Fruit fly (Drosophila melanogaster) whole organism, embryonic: ENCODE measurements around the gene baf.

Experiments
- Bgb ChIP-seq: fragments of 200-800 bp; sonication (Bioruptor generic); IDR thresholded peaks from 2 replicates; pipeline ENCODE4 v1.3.6; 2022; ENCODE audit warnings: missing biosample characterization, missing genetic modification characterization; ENCODE audit not compliant: partially characterized antibody
- Blimp-1 ChIP-seq: fragments of 200-800 bp; sonication (Bioruptor generic); optimal IDR thresholded peaks from 3 replicates; lab custom pipeline; 2018; ENCODE audit warnings: missing biosample characterization, missing genetic modification characterization, mild to moderate bottlenecking, moderate library complexity, missing genetic modification reagents
- Bteb2 ChIP-seq: fragments of 200-800 bp; sonication (Bioruptor generic); optimal IDR thresholded peaks from 2 replicates; lab custom pipeline; 2016; ENCODE audit warnings: missing biosample characterization, missing genetic modification characterization
- CG11695 ChIP-seq: fragments of 200-800 bp; sonication (Bioruptor generic); IDR thresholded peaks from 3 replicates; pipeline ENCODE4 v1.3.6; 2022; ENCODE audit warnings: missing biosample characterization, missing genetic modification characterization
- CG12219 ChIP-seq: fragments of 200-800 bp; sonication (Bioruptor generic); optimal IDR thresholded peaks from 3 replicates; lab custom pipeline; 2018; ENCODE audit warnings: missing biosample characterization, mild to moderate bottlenecking, missing genetic modification characterization
- CG13296 ChIP-seq: fragments of 200-800 bp; sonication (Bioruptor generic); optimal IDR thresholded peaks from 3 replicates; lab custom pipeline; 2018; ENCODE audit warnings: missing biosample characterization, mild to moderate bottlenecking, missing genetic modification characterization
- CG13624 ChIP-seq: fragments of 200-800 bp; sonication (Bioruptor generic); optimal IDR thresholded peaks from 2 replicates; lab custom pipeline; 2016; ENCODE audit warnings: missing biosample characterization, missing genetic modification characterization
- CG14441 ChIP-seq: fragments of 200-800 bp; sonication (Bioruptor generic); IDR thresholded peaks from 2 replicates; pipeline ENCODE4 v1.3.6; 2022; ENCODE audit warnings: missing biosample characterization, missing genetic modification characterization
- CG14965 ChIP-seq: fragments of 200-800 bp; sonication (Bioruptor generic); optimal IDR thresholded peaks from 2 replicates; lab custom pipeline; 2016; ENCODE audit warnings: missing biosample characterization, missing genetic modification characterization, borderline replicate concordance
- CG15479 ChIP-seq: fragments of 200-800 bp; sonication (Bioruptor generic); optimal IDR thresholded peaks from 3 replicates; lab custom pipeline; 2019; ENCODE audit warnings: missing biosample characterization, mild to moderate bottlenecking, missing genetic modification characterization, moderate library complexity
- CG16813 ChIP-seq: fragments of 200-800 bp; sonication (Bioruptor generic); IDR thresholded peaks from 3 replicates; pipeline ENCODE4 v1.3.6; 2022; ENCODE audit warnings: missing biosample characterization, missing genetic modification characterization; ENCODE audit not compliant: partially characterized antibody
- CG2120 ChIP-seq: fragments of 200-800 bp; sonication (Bioruptor generic); optimal IDR thresholded peaks from 3 replicates; lab custom pipeline; 2016; ENCODE audit warnings: missing biosample characterization, missing genetic modification characterization
- CG2712 ChIP-seq: fragments of 200-800 bp; optimal IDR thresholded peaks from 3 replicates; lab custom pipeline; 2019; ENCODE audit warnings: missing biosample characterization, mild to moderate bottlenecking, missing genetic modification characterization, moderate library complexity
- CG30403 ChIP-seq: fragments of 200-800 bp; sonication (Bioruptor generic); optimal IDR thresholded peaks from 3 replicates; lab custom pipeline; 2016; ENCODE audit warnings: missing biosample characterization, missing genetic modification characterization
- CG32772 ChIP-seq: fragments of 200-800 bp; sonication (Bioruptor generic); IDR thresholded peaks from 2 replicates; pipeline ENCODE4 v1.3.6; 2022; ENCODE audit warnings: missing biosample characterization, missing genetic modification characterization
- CG7556 ChIP-seq: fragments of 200-800 bp; sonication (Bioruptor generic); optimal IDR thresholded peaks from 2 replicates; lab custom pipeline; 2017; ENCODE audit warnings: missing biosample characterization, mild to moderate bottlenecking, missing genetic modification characterization
- CG7786 ChIP-seq: fragments of 200-800 bp; sonication (Bioruptor generic); optimal IDR thresholded peaks from 2 replicates; lab custom pipeline; 2016; ENCODE audit warnings: missing biosample characterization, missing genetic modification characterization
- CG8281 ChIP-seq: fragments of 200-800 bp; sonication (Bioruptor generic); optimal IDR thresholded peaks from 2 replicates; lab custom pipeline; 2018; ENCODE audit warnings: missing biosample characterization, mild to moderate bottlenecking, missing genetic modification characterization, moderate library complexity
- CG8924 ChIP-seq: fragments of 200-800 bp; optimal IDR thresholded peaks from 3 replicates; lab custom pipeline; 2019; ENCODE audit warnings: missing biosample characterization, mild to moderate bottlenecking, missing genetic modification characterization, moderate library complexity
- CG9437 ChIP-seq: fragments of 200-800 bp; sonication (Bioruptor generic); optimal IDR thresholded peaks from 2 replicates; lab custom pipeline; 2018; ENCODE audit warnings: missing biosample characterization, mild to moderate bottlenecking, missing genetic modification characterization
- CHES-1-like ChIP-seq: fragments of 200-800 bp; sonication (Bioruptor generic); optimal IDR thresholded peaks from 2 replicates; lab custom pipeline; 2016; ENCODE audit warnings: missing biosample characterization, missing genetic modification characterization
- D19B ChIP-seq: fragments of 200-800 bp; sonication (Bioruptor generic); optimal IDR thresholded peaks from 2 replicates; lab custom pipeline; 2017; ENCODE audit warnings: missing biosample characterization, mild to moderate bottlenecking, missing genetic modification characterization
- Dbx ChIP-seq: fragments of 200-800 bp; sonication (Bioruptor generic); IDR thresholded peaks from 3 replicates; pipeline ENCODE4 v1.3.6; 2022; ENCODE audit warnings: missing biosample characterization, missing genetic modification characterization
- Ets65A ChIP-seq: fragments of 200-800 bp; sonication (Bioruptor generic); peaks from one replicate; lab custom pipeline; 2016; ENCODE audit warnings: missing biosample characterization, missing genetic modification characterization
- Hsf ChIP-seq: fragments of 200-800 bp; sonication (Bioruptor generic); optimal IDR thresholded peaks from 3 replicates; lab custom pipeline; 2016; ENCODE audit warnings: missing biosample characterization, missing genetic modification characterization
- Max ChIP-seq: fragments of 200-800 bp; sonication (Bioruptor generic); optimal IDR thresholded peaks from 2 replicates; lab custom pipeline; 2016; ENCODE audit warnings: missing biosample characterization, mild to moderate bottlenecking, missing genetic modification characterization
- Pdp1 ChIP-seq, 2 experiments: fragments of 200-800 bp; sonication (Bioruptor generic); optimal IDR thresholded peaks; 3 replicates each; lab custom pipeline; 2016; ENCODE audit warnings: missing biosample characterization in 2 of 2, missing genetic modification characterization in 2 of 2, mild to moderate bottlenecking in 1 of 2, moderate library complexity in 1 of 2
- Six4 ChIP-seq: fragments of 200-800 bp; sonication (Bioruptor generic); optimal IDR thresholded peaks from 2 replicates; lab custom pipeline; 2016; ENCODE audit warnings: missing biosample characterization, missing genetic modification characterization
- TFAM ChIP-seq: fragments of 200-800 bp; sonication (Bioruptor generic); optimal IDR thresholded peaks from 2 replicates; lab custom pipeline; 2017; ENCODE audit warnings: missing biosample characterization, missing genetic modification characterization, inconsistent platforms
- ara ChIP-seq: fragments of 200-800 bp; sonication (Bioruptor generic); IDR thresholded peaks from 2 replicates; pipeline ENCODE4 v1.3.6; 2022; ENCODE audit warnings: missing biosample characterization, missing genetic modification characterization
- bab2 ChIP-seq: fragments of 200-800 bp; sonication (Bioruptor generic); optimal IDR thresholded peaks from 2 replicates; lab custom pipeline; 2016; ENCODE audit warnings: missing biosample characterization, missing genetic modification characterization
- cg ChIP-seq: fragments of 200-800 bp; sonication (Bioruptor generic); optimal IDR thresholded peaks from 3 replicates; lab custom pipeline; 2019; ENCODE audit warnings: missing biosample characterization, mild to moderate bottlenecking, missing genetic modification characterization, moderate library complexity
- ewg ChIP-seq: fragments of 200-800 bp; sonication (Bioruptor generic); optimal IDR thresholded peaks from 3 replicates; lab custom pipeline; 2017; ENCODE audit warnings: mild to moderate bottlenecking, missing biosample characterization, missing genetic modification reagents, missing genetic modification characterization
- fd96Cb ChIP-seq: fragments of 200-800 bp; sonication (Bioruptor generic); optimal IDR thresholded peaks from 2 replicates; lab custom pipeline; 2018; ENCODE audit warnings: missing biosample characterization, mild to moderate bottlenecking, missing genetic modification characterization, moderate library complexity
- gem ChIP-seq: fragments of 200-800 bp; sonication (Bioruptor generic); optimal IDR thresholded peaks from 2 replicates; lab custom pipeline; 2019; ENCODE audit warnings: missing biosample characterization, mild to moderate bottlenecking, missing genetic modification characterization, moderate library complexity
- hb ChIP-seq: fragments of 200-800 bp; sonication (Bioruptor generic); IDR thresholded peaks from 3 replicates; pipeline ENCODE4 v1.3.6; 2022; ENCODE audit warnings: missing biosample characterization, missing genetic modification characterization; ENCODE audit not compliant: partially characterized antibody
- ind ChIP-seq: fragments of 200-800 bp; sonication (Bioruptor generic); optimal IDR thresholded peaks from 3 replicates; lab custom pipeline; 2016; ENCODE audit warnings: missing biosample characterization, missing genetic modification characterization
- inv ChIP-seq: fragments of 200-800 bp; sonication (Bioruptor generic); IDR thresholded peaks from 2 replicates; pipeline ENCODE4 v1.3.6; 2022; ENCODE audit warnings: missing biosample characterization, missing genetic modification characterization; ENCODE audit not compliant: partially characterized antibody
- lilli ChIP-seq: fragments of 200-800 bp; sonication (Bioruptor generic); optimal IDR thresholded peaks from 3 replicates; lab custom pipeline; 2016; ENCODE audit warnings: missing biosample characterization, missing genetic modification characterization
- mld ChIP-seq: fragments of 200-800 bp; sonication (Bioruptor generic); IDR thresholded peaks from 3 replicates; pipeline ENCODE4 v1.3.6; 2022; ENCODE audit warnings: missing biosample characterization, missing genetic modification characterization; ENCODE audit not compliant: partially characterized antibody
- nerfin-2 ChIP-seq: fragments of 200-800 bp; sonication (Bioruptor generic); IDR thresholded peaks from 2 replicates; pipeline ENCODE4 v1.3.6; 2022; ENCODE audit warnings: missing biosample characterization, missing genetic modification characterization; ENCODE audit not compliant: partially characterized antibody
- nmo ChIP-seq: fragments of 200-800 bp; sonication (Bioruptor generic); optimal IDR thresholded peaks from 2 replicates; lab custom pipeline; 2018; ENCODE audit warnings: missing biosample characterization, mild to moderate bottlenecking, missing genetic modification characterization, moderate library complexity
- nom ChIP-seq: fragments of 200-800 bp; sonication (Bioruptor generic); optimal IDR thresholded peaks from 2 replicates; lab custom pipeline; 2017; ENCODE audit warnings: missing biosample characterization, missing genetic modification characterization, mild to moderate bottlenecking, moderate library complexity, missing genetic modification reagents
- pan ChIP-seq, 4 experiments: fragments of >200 bp in 3 of 4; fragments of 200-800 bp in 1 of 4; sonication (Bioruptor generic) in 1 of 4; optimal IDR thresholded peaks in 3 of 4; IDR thresholded peaks in 1 of 4; 2 replicates each; pipeline versions ENCODE4 v1.3.6 to Lab custom; 2017 to 2022; ENCODE audit warnings: missing biosample characterization in 2 of 4, missing genetic modification characterization in 2 of 4, mixed read lengths in 1 of 4
- rib ChIP-seq: fragments of 200-800 bp; sonication (Bioruptor generic); IDR thresholded peaks from 2 replicates; pipeline ENCODE4 v1.3.6; 2022; ENCODE audit warnings: missing biosample characterization, missing genetic modification characterization
- tna ChIP-seq: fragments of 200-800 bp; sonication (Bioruptor generic); IDR thresholded peaks from 2 replicates; pipeline ENCODE4 v1.3.6; 2022; ENCODE audit warnings: missing biosample characterization, missing genetic modification characterization; ENCODE audit not compliant: partially characterized antibody

baf gene

dm6 chr2L:7984889-7985514 lies 44.3 kb upstream of the baf start (continued):
- TF ChIP-seq CG7556 (GFP tag; lab: Kevin White, UChicago) (peak; percentile 39), Max (GFP tag; lab: Kevin White, UChicago) (peak; percentile 5), bab2 (GFP tag; lab: Kevin White, UChicago) (peak; percentile 50), CG30403 (GFP tag; lab: Kevin White, UChicago) (peak; percentile 27), CG2120 (GFP tag; lab: Kevin White, UChicago) (peak; percentile 11), nerfin-2 (GFP tag; lab: Robert Waterston, UW) (peak; percentile 64), CG12219 (GFP tag; lab: Kevin White, UChicago) (peak; percentile 24), Ets65A (GFP tag; lab: Kevin White, UChicago) (peak; percentile 92), CG13624 (GFP tag; lab: Kevin White, UChicago) (peak; percentile 34), CG16813 (GFP tag; lab: Robert Waterston, UW) (peak; percentile 71), fd96Cb (tag; lab: Kevin White, UChicago) (peak; percentile 27), Bteb2 (peak; percentile 9), ewg (peak; percentile 88), pan (optimal IDR thresholded peaks at IDR 0.05; lab: Kevin White, UChicago) (no peak), pan (GFP tag; optimal IDR thresholded peaks at IDR 0.05 in 1 of 2, IDR thresholded peaks at IDR 0.05 in 1 of 2) (peak in 1 of 2 experiments; percentile 20), hb (GFP tag; lab: Robert Waterston, UW) (peak; percentile 74), Dbx (GFP tag; lab: Robert Waterston, UW) (no peak), CG8281 (tag; lab: Kevin White, UChicago) (peak; percentile 92), CG32772 (0 out of 2 replicates have a peak, but pooled peaks have one; percentile 9), Six4 (GFP tag; lab: Kevin White, UChicago) (peak; percentile 17), CG11695 (GFP tag; lab: Robert Waterston, UW) (0 out of 3 replicates have a peak, but pooled peaks have one; percentile 36), CHES-1-like (GFP tag; lab: Kevin White, UChicago) (no peak), CG7786 (GFP tag; lab: Kevin White, UChicago) (no peak), CG14441 (GFP tag; lab: Robert Waterston, UW) (0 out of 2 replicates have a peak, but pooled peaks have one; percentile 8), cg (GFP tag; lab: Kevin White, UChicago) (peak; percentile 22), Blimp-1 (GFP tag; lab: Kevin White, UChicago) (peak; percentile 17), Pdp1 (GFP tag; optimal IDR thresholded peaks at IDR 0.05; lab: Kevin White, UChicago) (peak in 1 of 2 experiments; percentile 56), ara (no peak), mld (GFP tag; lab: Robert Waterston, UW) (peak; percentile 57; the same call in 2 of the 3 replicates), CG9437 (peak; percentile 21), Hsf (GFP tag; lab: Kevin White, UChicago) (peak; percentile 28), D19B (peak; percentile 79), Bgb (GFP tag; lab: Robert Waterston, UW) (peak; percentile 40; the same call in 1 of the 2 replicates), inv (GFP tag; lab: Robert Waterston, UW) (peak; percentile 34; the same call in 1 of the 2 replicates), tna (GFP tag; lab: Robert Waterston, UW) (peak; percentile 68; the same call in 1 of the 2 replicates), CG8924 (tag; lab: Kevin White, UChicago) (peak; percentile 15), CG13296 (GFP tag; lab: Kevin White, UChicago) (no peak), CG15479 (GFP tag; lab: Kevin White, UChicago) (peak; percentile 28), CG14965 (GFP tag; lab: Kevin White, UChicago) (peak; percentile 6), nmo (GFP tag; lab: Kevin White, UChicago) (peak; percentile 19), gem (tag; lab: Kevin White, UChicago) (peak; percentile 46), nom (peak; percentile 10), rib (GFP tag; lab: Robert Waterston, UW) (no peak), lilli (GFP tag; lab: Kevin White, UChicago) (peak; percentile 16), ind (GFP tag; lab: Kevin White, UChicago) (peak; percentile 7), CG2712 (tag; lab: Kevin White, UChicago) (peak; percentile 22), TFAM (no peak)
